Worm (Caenorhabditis elegans) whole organism, midembryonic: ENCODE data around the gene par-3.

Source experiments
- T22C8.4 ChIP-seq: fragments of 200-800 bp; sonication (Bioruptor generic); IDR thresholded peaks from 2 replicates; pipeline ENCODE4 v1.3.6; 2022; ENCODE audit warnings: missing genetic modification characterization, missing compliant biosample characterization
- cog-1 ChIP-seq: sonication (generic microtip); optimal IDR thresholded peaks from 2 replicates; lab custom pipeline; 2016; ENCODE audit warnings: missing genetic modification characterization, missing compliant biosample characterization
- klf-2 ChIP-seq: fragments of 200-800 bp; sonication (Bioruptor generic); conservative IDR thresholded peaks from 2 replicates; pipeline ENCODE4 v1.3.6; 2022; ENCODE audit warnings: missing genetic modification reagents, missing genetic modification characterization, missing compliant biosample characterization
- tab-1 ChIP-seq: fragments of 200-800 bp; sonication (Bioruptor generic); IDR thresholded peaks from 2 replicates; pipeline ENCODE4 v1.3.6; 2022; ENCODE audit warnings: missing genetic modification characterization, missing compliant biosample characterization
- ztf-23 ChIP-seq: fragments of 200-800 bp; sonication (Bioruptor generic); IDR thresholded peaks from 2 replicates; pipeline ENCODE4 v1.3.6; 2022; ENCODE audit warnings: missing genetic modification reagents, missing genetic modification characterization, missing compliant biosample characterization

DNA sequence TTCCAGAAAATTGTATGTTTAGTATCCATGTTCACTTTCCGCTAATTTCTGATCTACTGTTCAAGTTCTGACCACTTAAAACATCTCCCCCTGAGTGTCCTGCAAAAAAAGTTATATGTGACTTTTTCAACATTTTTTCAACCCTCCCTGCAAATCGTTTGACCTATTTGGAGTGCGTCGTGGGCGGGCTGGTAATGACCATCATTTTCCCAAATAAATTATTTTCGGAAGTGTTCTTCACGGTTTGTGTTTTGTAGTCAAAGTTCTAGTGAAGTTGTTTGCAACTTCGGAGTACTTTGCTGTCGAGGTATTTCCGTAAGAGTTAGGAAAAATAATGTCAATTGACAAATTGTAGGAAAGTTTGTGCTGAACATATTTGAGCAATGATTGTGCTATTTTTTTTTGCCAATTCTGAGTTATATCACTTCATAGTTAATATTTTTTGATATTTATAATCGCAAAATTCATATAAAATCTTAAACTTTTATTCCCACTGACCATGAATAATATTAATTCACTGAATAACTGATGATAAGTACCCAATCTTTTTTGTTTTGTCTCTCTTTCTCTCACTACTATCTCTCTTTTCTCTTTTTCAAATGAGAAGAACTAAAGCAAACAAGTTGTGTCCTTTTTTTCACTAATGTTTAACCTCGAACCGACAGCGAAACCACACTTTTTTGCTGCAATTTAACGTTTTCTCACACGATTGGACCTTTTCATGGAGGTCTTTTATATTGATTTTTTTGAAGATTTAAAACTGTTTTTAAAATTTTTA is 41.6 kb upstream of the par-3 start:
- TF ChIP-seq cog-1 (tag; lab: Kevin White, UChicago) (no peak), klf-2 (GFP tag; lab: Robert Waterston, UW) (no peak), T22C8.4 (GFP tag; lab: Robert Waterston, UW) (no peak), tab-1 (GFP tag; lab: Robert Waterston, UW) (no peak), ztf-23 (GFP tag; lab: Robert Waterston, UW) (no peak)
